Worm (Caenorhabditis elegans): ENCODE data around the gene nhr-44.

- TF ChIP-seq egl-27 (tag; optimal IDR thresholded peaks at IDR 0.05), result no peak
- no peak for TF ChIP-seq ceh-9 (tag; optimal IDR thresholded peaks at IDR 0.05)
- TF ChIP-seq elt-3 (tag; optimal IDR thresholded peaks at IDR 0.05), result no peak
- no peak for TF ChIP-seq pha-4 (tag; optimal IDR thresholded peaks at IDR 0.05)
Measured at ce11 chrV:8972271-8972670, 8.4 kb upstream of the nhr-44 start, which contains the start of gene nhr-195.
